Worm (Caenorhabditis elegans): Measurements from ENCODE around the gene atn-1.

The atn-1 gene

DNA sequence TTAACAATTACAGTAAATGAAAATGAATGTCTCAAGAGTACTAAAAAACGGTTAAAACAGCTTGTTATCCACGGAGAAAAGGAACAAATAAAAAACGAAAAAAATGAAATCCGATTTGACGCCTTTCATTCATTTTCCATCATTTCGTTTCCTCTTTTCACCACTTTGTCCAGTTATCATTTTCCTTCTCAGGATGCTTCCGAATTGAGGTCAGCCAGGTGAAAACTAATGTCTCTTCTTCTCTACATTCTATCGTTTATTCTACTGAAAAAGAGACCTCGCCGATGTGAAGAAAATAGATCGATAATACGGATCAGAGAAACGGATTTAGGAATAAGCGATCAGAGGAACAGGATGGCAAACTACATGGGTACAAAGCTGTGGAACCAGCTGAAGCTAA is 47.9 kb downstream of the atn-1 start:
- TF ChIP-seq fos-1 (tag; optimal IDR thresholded peaks at IDR 0.05) = no peak
- TF ChIP-seq blmp-1 (tag; optimal IDR thresholded peaks at IDR 0.05) = peak; percentile 99
- no peak for TF ChIP-seq mep-1 (tag; optimal IDR thresholded peaks at IDR 0.05)
- no peak for TF ChIP-seq efl-1 (optimal IDR thresholded peaks at IDR 0.05)
- no peak for TF ChIP-seq efl-1 (GFP tag; optimal IDR thresholded peaks at IDR 0.05 in 1 of 2)
- TF ChIP-seq pqm-1 (tag; optimal IDR thresholded peaks at IDR 0.05) = no peak
- TF ChIP-seq efl-3 (GFP tag; optimal IDR thresholded peaks at IDR 0.05) = no peak

- TF ChIP-seq elt-3 (tag; optimal IDR thresholded peaks at IDR 0.05) (no peak), pqm-1 (tag; optimal IDR thresholded peaks at IDR 0.05) (no peak), skn-1 (tag; optimal IDR thresholded peaks at IDR 0.05) (no peak)
Measured at ce11 chrV:12526758-12527157, 48.5 kb downstream of the atn-1 start, which contains the start of gene F45D3.1. Gene F45D3.1, plus strand, starts transcription at chrV:12527058.

DNA sequence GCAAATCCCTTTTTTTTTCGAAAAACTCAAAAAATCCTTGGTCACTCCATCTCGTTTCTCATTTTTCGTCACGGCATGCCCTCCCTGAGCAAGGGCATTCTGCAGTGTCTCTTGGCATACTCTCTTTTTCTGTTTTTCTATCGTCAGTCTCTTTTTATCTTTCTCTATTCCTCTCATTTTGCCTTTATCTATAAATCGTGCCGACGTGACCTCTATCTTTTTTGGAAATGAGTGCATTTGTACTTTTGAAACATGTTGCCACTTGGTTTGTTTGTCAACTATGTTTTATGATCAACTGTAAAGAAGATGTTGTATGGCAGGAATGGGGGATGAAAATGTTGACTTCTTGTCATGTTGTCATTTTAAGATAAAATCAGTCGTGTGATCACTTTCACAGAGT is 50.7 kb downstream of the atn-1 start:
- no peak for TF ChIP-seq C34B4.2 (tag; optimal IDR thresholded peaks at IDR 0.05)
- TF ChIP-seq nhr-71 (tag; optimal IDR thresholded peaks at IDR 0.05) = peak; percentile 77
- TF ChIP-seq mef-2 (tag; optimal IDR thresholded peaks at IDR 0.05) = peak; percentile 25
- TF ChIP-seq hlh-4 (tag; optimal IDR thresholded peaks at IDR 0.05) = no peak
- peak; percentile 39 for TF ChIP-seq swsn-7 (tag; optimal IDR thresholded peaks at IDR 0.05)
- peak; percentile 36 for TF ChIP-seq rnt-1 (tag; optimal IDR thresholded peaks at IDR 0.05)
- TF ChIP-seq nhr-47 (tag; optimal IDR thresholded peaks at IDR 0.05) = peak; percentile 54
- TF ChIP-seq lin-35 (GFP tag; optimal IDR thresholded peaks at IDR 0.05) = peak in 1 of 2 experiments; percentile 31
- peak in 1 of 3 experiments; percentile 39 for TF ChIP-seq dpl-1 (GFP tag; optimal IDR thresholded peaks at IDR 0.05)
- TF ChIP-seq fkh-8 (tag; optimal IDR thresholded peaks at IDR 0.05) = peak; percentile 12
- TF ChIP-seq pax-3 (tag; optimal IDR thresholded peaks at IDR 0.05) = no peak
- TF ChIP-seq xbp-1 (tag; optimal IDR thresholded peaks at IDR 0.05) = peak; percentile 26
- TF ChIP-seq lin-13 (GFP tag; optimal IDR thresholded peaks at IDR 0.05) = peak; percentile 26
- no peak for TF ChIP-seq pqm-1 (tag; optimal IDR thresholded peaks at IDR 0.05)
- peak; percentile 60 to 70 for TF ChIP-seq lsy-2 (tag; optimal IDR thresholded peaks at IDR 0.05)
- peak; percentile 43 for TF ChIP-seq nhr-19 (GFP tag; conservative IDR thresholded peaks at IDR 0.05)
- no peak for TF ChIP-seq ceh-63 (GFP tag; optimal IDR thresholded peaks at IDR 0.05)
- peak; percentile 72 for TF ChIP-seq mep-1 (tag; optimal IDR thresholded peaks at IDR 0.05)
- peak; percentile 7; the same call in 1 of the 2 replicates for TF ChIP-seq isw-1 (GFP tag; IDR thresholded peaks at IDR 0.05)
- peak; percentile 27 for TF ChIP-seq nhr-237 (tag; optimal IDR thresholded peaks at IDR 0.05)
- TF ChIP-seq nhr-85 (tag) = peak; percentile 91
- TF ChIP-seq zag-1 (tag; optimal IDR thresholded peaks at IDR 0.05) = no peak
- no peak for TF ChIP-seq nhr-84 (tag; optimal IDR thresholded peaks at IDR 0.05)
- peak; percentile 13 for TF ChIP-seq elt-2 (tag; optimal IDR thresholded peaks at IDR 0.05)
- peak; percentile 69 for TF ChIP-seq nhr-20 (tag; optimal IDR thresholded peaks at IDR 0.05)
- no peak for TF ChIP-seq unc-130 (tag; optimal IDR thresholded peaks at IDR 0.05)
- no peak for TF ChIP-seq lir-3 (tag; optimal IDR thresholded peaks at IDR 0.05; ENCODE audit: poor library complexity)
- TF ChIP-seq fkh-10 (GFP tag; optimal IDR thresholded peaks at IDR 0.05) = peak; percentile 6
- peak in 1 of 2 experiments; percentile 65 for TF ChIP-seq egl-27 (tag; optimal IDR thresholded peaks at IDR 0.05)
- no peak for TF ChIP-seq unc-86 (tag; optimal IDR thresholded peaks at IDR 0.05)
- no peak for TF ChIP-seq ets-5 (GFP tag; IDR thresholded peaks at IDR 0.05)
- peak; percentile 32 for TF ChIP-seq nhr-77 (tag; optimal IDR thresholded peaks at IDR 0.05)
- peak; percentile 47 to 60 for TF ChIP-seq efl-1 (optimal IDR thresholded peaks at IDR 0.05)
- peak in 1 of 2 experiments; percentile 92 for TF ChIP-seq efl-1 (GFP tag; optimal IDR thresholded peaks at IDR 0.05 in 1 of 2)
- 0 out of 2 replicates have a peak, but pooled peaks have one; percentile 26 for TF ChIP-seq grh-1 (GFP tag; IDR thresholded peaks at IDR 0.05)
- peak; percentile 88 for TF ChIP-seq pag-3 (tag; optimal IDR thresholded peaks at IDR 0.05; ENCODE audit: borderline replicate concordance, insufficient read depth)
- no peak for TF ChIP-seq aha-1 (tag; optimal IDR thresholded peaks at IDR 0.05)
- no peak for TF ChIP-seq fos-1 (tag; optimal IDR thresholded peaks at IDR 0.05)
- TF ChIP-seq blmp-1 (tag; optimal IDR thresholded peaks at IDR 0.05) = peak; percentile 9
- TF ChIP-seq nhr-12 (tag; optimal IDR thresholded peaks at IDR 0.05) = no peak
- no peak for TF ChIP-seq zip-4 (GFP tag; optimal IDR thresholded peaks at IDR 0.05)
- peak; percentile 90 for TF ChIP-seq lin-14 (GFP tag; optimal IDR thresholded peaks at IDR 0.05)
- TF ChIP-seq snu-23 (GFP tag; optimal IDR thresholded peaks at IDR 0.05) = peak; percentile 69
- no peak for TF ChIP-seq mab-9 (GFP tag; IDR thresholded peaks at IDR 0.05)
